Fruit fly (Drosophila melanogaster) whole organism, embryonic: ENCODE data around the gene CG18808.

Experiments
- Ada2b ChIP-seq: fragments of 200-800 bp; sonication (Bioruptor generic); IDR thresholded peaks from 2 replicates; pipeline ENCODE4 v1.3.6; 2022; ENCODE audit warnings: missing biosample characterization, missing genetic modification characterization
- Aef1 ChIP-seq: fragments of 200-800 bp; sonication (Bioruptor generic); IDR thresholded peaks from 3 replicates; pipeline ENCODE4 v1.3.6; 2022; ENCODE audit warnings: missing biosample characterization, missing genetic modification characterization
- Atf3 ChIP-seq: fragments of 200-800 bp; sonication (Bioruptor generic); optimal IDR thresholded peaks from 3 replicates; lab custom pipeline; 2016; ENCODE audit warnings: missing biosample characterization, missing genetic modification characterization
- CG10147 ChIP-seq: fragments of 200-800 bp; sonication (Bioruptor generic); optimal IDR thresholded peaks from 2 replicates; lab custom pipeline; 2019; ENCODE audit warnings: missing biosample characterization, mild to moderate bottlenecking, missing genetic modification characterization, moderate library complexity
- CG1024 ChIP-seq: fragments of 200-800 bp; sonication (Bioruptor generic); IDR thresholded peaks from 2 replicates; pipeline ENCODE4 v1.3.6; 2022; ENCODE audit warnings: missing biosample characterization, missing genetic modification characterization
- CG10462 ChIP-seq: fragments of 200-800 bp; sonication (Bioruptor generic); optimal IDR thresholded peaks from 2 replicates; lab custom pipeline; 2016; ENCODE audit warnings: missing biosample characterization, missing genetic modification characterization
- CG11504 ChIP-seq: fragments of 200-800 bp; sonication (Bioruptor generic); optimal IDR thresholded peaks from 3 replicates; lab custom pipeline; 2019; ENCODE audit warnings: missing biosample characterization, mild to moderate bottlenecking, missing genetic modification characterization, moderate library complexity
- CG13624 ChIP-seq: fragments of 200-800 bp; sonication (Bioruptor generic); optimal IDR thresholded peaks from 2 replicates; lab custom pipeline; 2016; ENCODE audit warnings: missing biosample characterization, missing genetic modification characterization
- CG14050 ChIP-seq: fragments of 200-800 bp; sonication (Bioruptor generic); IDR thresholded peaks from 3 replicates; pipeline ENCODE4 v1.3.6; 2022; ENCODE audit warnings: missing biosample characterization, missing genetic modification characterization
- CG14667 ChIP-seq: fragments of 200-800 bp; sonication (Bioruptor generic); IDR thresholded peaks from 2 replicates; pipeline ENCODE4 v1.3.6; 2022; ENCODE audit warnings: missing biosample characterization, missing genetic modification characterization
- CG14860 ChIP-seq: fragments of 200-800 bp; sonication (Bioruptor generic); IDR thresholded peaks from 3 replicates; pipeline ENCODE4 v1.3.6; 2022; ENCODE audit warnings: missing biosample characterization, missing genetic modification characterization; ENCODE audit not compliant: partially characterized antibody
- CG15011 ChIP-seq: fragments of 200-800 bp; sonication (Bioruptor generic); optimal IDR thresholded peaks from 3 replicates; lab custom pipeline; 2018; ENCODE audit warnings: missing biosample characterization, mild to moderate bottlenecking, missing genetic modification characterization
- CG17612 ChIP-seq: fragments of 200-800 bp; sonication (Bioruptor generic); IDR thresholded peaks from 2 replicates; pipeline ENCODE4 v1.3.6; 2022; ENCODE audit warnings: missing biosample characterization, missing genetic modification characterization
- CG18011 ChIP-seq: fragments of 200-800 bp; sonication (Bioruptor generic); optimal IDR thresholded peaks from 2 replicates; lab custom pipeline; 2017; ENCODE audit warnings: missing biosample characterization, missing genetic modification characterization, mild to moderate bottlenecking, moderate library complexity, missing genotype
- CG18262 ChIP-seq: fragments of 200-800 bp; optimal IDR thresholded peaks from 3 replicates; lab custom pipeline; 2019; ENCODE audit warnings: missing biosample characterization, mild to moderate bottlenecking, missing genetic modification characterization, moderate library complexity
- CG32767 ChIP-seq: fragments of 200-800 bp; sonication (Bioruptor generic); IDR thresholded peaks from 2 replicates; pipeline ENCODE4 v1.3.6; 2022; ENCODE audit warnings: missing biosample characterization, missing genetic modification characterization
- CG32772 ChIP-seq: fragments of 200-800 bp; sonication (Bioruptor generic); IDR thresholded peaks from 2 replicates; pipeline ENCODE4 v1.3.6; 2022; ENCODE audit warnings: missing biosample characterization, missing genetic modification characterization
- CG33213 ChIP-seq: fragments of 200-800 bp; sonication (Bioruptor generic); optimal IDR thresholded peaks from 3 replicates; lab custom pipeline; 2016; ENCODE audit warnings: missing biosample characterization, missing genetic modification characterization
- CG6175 ChIP-seq: fragments of 200-800 bp; sonication (Bioruptor generic); IDR thresholded peaks from 3 replicates; pipeline ENCODE4 v1.3.6; 2022; ENCODE audit warnings: missing biosample characterization, missing genetic modification characterization
- CG7271 ChIP-seq: fragments of 200-800 bp; sonication (Bioruptor generic); optimal IDR thresholded peaks from 2 replicates; lab custom pipeline; 2018; ENCODE audit warnings: missing biosample characterization, mild to moderate bottlenecking, missing genetic modification characterization, moderate library complexity
- CG7372 ChIP-seq: fragments of 200-800 bp; sonication (Bioruptor generic); IDR thresholded peaks from 2 replicates; pipeline ENCODE4 v1.3.6; 2022; ENCODE audit warnings: missing biosample characterization, missing genetic modification characterization
- CG7839 ChIP-seq: fragments of 200-800 bp; sonication (Bioruptor generic); optimal IDR thresholded peaks from 3 replicates; lab custom pipeline; 2018; ENCODE audit warnings: missing biosample characterization, mild to moderate bottlenecking, missing genetic modification characterization, moderate library complexity
- CG8924 ChIP-seq: fragments of 200-800 bp; optimal IDR thresholded peaks from 3 replicates; lab custom pipeline; 2019; ENCODE audit warnings: missing biosample characterization, mild to moderate bottlenecking, missing genetic modification characterization, moderate library complexity
- CoRest ChIP-seq: fragments of 200-800 bp; sonication (Bioruptor generic); optimal IDR thresholded peaks from 3 replicates; lab custom pipeline; 2018; ENCODE audit warnings: missing biosample characterization, mild to moderate bottlenecking, missing genetic modification characterization, moderate library complexity
- Ets97D ChIP-seq: fragments of 200-800 bp; sonication (Bioruptor generic); optimal IDR thresholded peaks from 3 replicates; lab custom pipeline; 2016; ENCODE audit warnings: missing biosample characterization, missing genetic modification characterization
- Hr51 ChIP-seq, 2 experiments: fragments of 200-800 bp; sonication (Bioruptor generic); optimal IDR thresholded peaks; 2 replicates in 1 of 2; 3 replicates in 1 of 2; lab custom pipeline; 2016 to 2018; ENCODE audit warnings: missing biosample characterization in 2 of 2, missing genetic modification characterization in 2 of 2, mild to moderate bottlenecking in 1 of 2, moderate library complexity in 1 of 2
- Kr ChIP-seq: fragments of 200-800 bp; sonication (Bioruptor generic); optimal IDR thresholded peaks from 2 replicates; lab custom pipeline; 2017; ENCODE audit warnings: missing biosample characterization, mild to moderate bottlenecking, missing genetic modification characterization
- Meics ChIP-seq: fragments of 200-800 bp; sonication (Bioruptor generic); optimal IDR thresholded peaks from 2 replicates; lab custom pipeline; 2017; ENCODE audit warnings: missing biosample characterization, mild to moderate bottlenecking, missing genetic modification characterization
- Nf-YC ChIP-seq: fragments of 200-800 bp; optimal IDR thresholded peaks from 3 replicates; lab custom pipeline; 2019; ENCODE audit warnings: missing biosample characterization, mild to moderate bottlenecking, missing genetic modification characterization, moderate library complexity
- Ravus ChIP-seq: fragments of 200-800 bp; sonication (Bioruptor generic); IDR thresholded peaks from 2 replicates; pipeline ENCODE4 v1.3.6; 2022; ENCODE audit warnings: missing biosample characterization, missing genetic modification characterization
- al ChIP-seq: fragments of 200-800 bp; sonication (Bioruptor generic); IDR thresholded peaks from 2 replicates; pipeline ENCODE4 v1.3.6; 2022; ENCODE audit warnings: missing biosample characterization, missing genetic modification characterization
- ash1 ChIP-seq: fragments of 200-800 bp; sonication (Bioruptor generic); optimal IDR thresholded peaks from 2 replicates; lab custom pipeline; 2018; ENCODE audit warnings: missing biosample characterization, mild to moderate bottlenecking, missing genetic modification characterization
- ato ChIP-seq: fragments of 200-800 bp; sonication (Bioruptor generic); IDR thresholded peaks from 2 replicates; pipeline ENCODE4 v1.3.6; 2022; ENCODE audit warnings: missing biosample characterization, missing genetic modification characterization; ENCODE audit not compliant: partially characterized antibody
- br ChIP-seq: fragments of >200 bp; optimal IDR thresholded peaks from 2 replicates; lab custom pipeline; 2017
- cwo ChIP-seq: fragments of 200-800 bp; sonication (Bioruptor generic); optimal IDR thresholded peaks from 3 replicates; lab custom pipeline; 2017; ENCODE audit warnings: missing biosample characterization, missing genetic modification characterization, mild to moderate bottlenecking, moderate library complexity, missing genetic modification reagents
- dan ChIP-seq: fragments of 200-800 bp; sonication (Bioruptor generic); IDR thresholded peaks from 2 replicates; pipeline ENCODE4 v1.3.6; 2022; ENCODE audit warnings: missing biosample characterization, missing genetic modification characterization
- dm ChIP-seq: fragments of 200-800 bp; sonication (Bioruptor generic); optimal IDR thresholded peaks from 3 replicates; lab custom pipeline; 2016; ENCODE audit warnings: missing biosample characterization, missing genetic modification characterization
- dysf ChIP-seq: fragments of 200-800 bp; sonication (Bioruptor generic); IDR thresholded peaks from 3 replicates; pipeline ENCODE4 v1.3.6; 2022; ENCODE audit warnings: missing biosample characterization, missing genetic modification characterization
- ewg ChIP-seq: fragments of 200-800 bp; sonication (Bioruptor generic); optimal IDR thresholded peaks from 3 replicates; lab custom pipeline; 2017; ENCODE audit warnings: mild to moderate bottlenecking, missing biosample characterization, missing genetic modification reagents, missing genetic modification characterization
- ftz-f1 ChIP-seq: fragments of 200-800 bp; sonication (Bioruptor generic); optimal IDR thresholded peaks from 2 replicates; lab custom pipeline; 2016; ENCODE audit warnings: missing biosample characterization, missing genetic modification characterization
- kni ChIP-seq: fragments of 200-800 bp; sonication (Bioruptor generic); optimal IDR thresholded peaks from 3 replicates; lab custom pipeline; 2017; ENCODE audit warnings: mild to moderate bottlenecking, missing biosample characterization, missing genetic modification reagents, missing genetic modification characterization
- lmd ChIP-seq: fragments of 200-800 bp; sonication (Bioruptor generic); IDR thresholded peaks from 2 replicates; pipeline ENCODE4 v1.3.6; 2022; ENCODE audit warnings: missing biosample characterization, missing genetic modification characterization
- nom ChIP-seq: fragments of 200-800 bp; sonication (Bioruptor generic); optimal IDR thresholded peaks from 2 replicates; lab custom pipeline; 2017; ENCODE audit warnings: missing biosample characterization, missing genetic modification characterization, mild to moderate bottlenecking, moderate library complexity, missing genetic modification reagents
- pb ChIP-seq: fragments of 200-800 bp; sonication (Bioruptor generic); optimal IDR thresholded peaks from 3 replicates; lab custom pipeline; 2016; ENCODE audit warnings: missing biosample characterization, missing genetic modification characterization
- ranshi ChIP-seq: fragments of 200-800 bp; sonication (Bioruptor generic); IDR thresholded peaks from 2 replicates; pipeline ENCODE4 v1.3.6; 2022; ENCODE audit warnings: missing biosample characterization, missing genetic modification characterization
- seq ChIP-seq: fragments of 200-800 bp; sonication (Bioruptor generic); IDR thresholded peaks from 2 replicates; pipeline ENCODE4 v1.3.6; 2022; ENCODE audit warnings: missing biosample characterization, missing genetic modification characterization
- sug ChIP-seq: fragments of 200-800 bp; optimal IDR thresholded peaks from 2 replicates; lab custom pipeline; 2019; ENCODE audit warnings: missing biosample characterization, mild to moderate bottlenecking, missing genetic modification characterization, moderate library complexity
- tin ChIP-seq: fragments of 200-800 bp; sonication (Bioruptor generic); optimal IDR thresholded peaks from 3 replicates; lab custom pipeline; 2016; ENCODE audit warnings: missing biosample characterization, missing genetic modification characterization
- unpg ChIP-seq: fragments of 200-800 bp; sonication (Bioruptor generic); optimal IDR thresholded peaks from 3 replicates; lab custom pipeline; 2018; ENCODE audit warnings: missing biosample characterization, mild to moderate bottlenecking, missing genetic modification characterization, moderate library complexity
- vnd ChIP-seq: fragments of 200-800 bp; sonication (Bioruptor generic); IDR thresholded peaks from 3 replicates; pipeline ENCODE4 v1.3.6; 2022; ENCODE audit warnings: missing biosample characterization, missing genetic modification characterization; ENCODE audit not compliant: partially characterized antibody
- yki ChIP-seq: fragments of >200 bp; optimal IDR thresholded peaks from 3 replicates; lab custom pipeline; 2018

CG18808 gene

dm6 chr3L:4852411-4853050 lies 45.3 kb upstream of the CG18808 start, which contains the start of gene CG32237 (continued):
- TF ChIP-seq vnd (GFP tag; lab: Robert Waterston, UW) (no peak), dan (no peak), ftz-f1 (GFP tag; lab: Kevin White, UChicago) (no peak), nom (no peak), Ravus (GFP tag; lab: Robert Waterston, UW) (no peak), CG7271 (tag; lab: Kevin White, UChicago) (no peak), Kr (GFP tag; lab: Kevin White, UChicago) (no peak), tin (GFP tag; lab: Kevin White, UChicago) (no peak), unpg (GFP tag; lab: Kevin White, UChicago) (peak; percentile 37), ranshi (no peak), kni (GFP tag; lab: Kevin White, UChicago) (no peak), sug (tag; lab: Kevin White, UChicago) (peak; percentile 14), ewg (GFP tag; lab: Kevin White, UChicago) (no peak), ato (GFP tag; lab: Robert Waterston, UW) (no peak), CG11504 (tag; lab: Kevin White, UChicago) (peak; percentile 40), Meics (peak; percentile 35), lmd (GFP tag; lab: Robert Waterston, UW) (peak; percentile 35; the same call in 1 of the 2 replicates), Ets97D (GFP tag; lab: Kevin White, UChicago) (no peak), CG8924 (peak; percentile 31), seq (GFP tag; lab: Robert Waterston, UW) (no peak), CG14860 (no peak), CG13624 (GFP tag; lab: Kevin White, UChicago) (no peak), CG14050 (GFP tag; lab: Robert Waterston, UW) (no peak), CG6175 (GFP tag; lab: Robert Waterston, UW) (no peak), dysf (peak; percentile 48; the same call in 1 of the 3 replicates), CG32772 (GFP tag; lab: Robert Waterston, UW) (no peak), pb (no peak), yki (no peak), CG7372 (GFP tag; lab: Robert Waterston, UW) (0 out of 2 replicates have a peak, but pooled peaks have one; percentile 9), CG10147 (GFP tag; lab: Kevin White, UChicago) (no peak), CG1024 (GFP tag; lab: Robert Waterston, UW) (no peak), Atf3 (GFP tag; lab: Kevin White, UChicago) (no peak), CG18262 (tag; lab: Kevin White, UChicago) (no peak), CG32767 (no peak), cwo (GFP tag; lab: Kevin White, UChicago) (peak; percentile 17), CG15011 (GFP tag; lab: Kevin White, UChicago) (no peak), Ada2b (no peak), CoRest (peak; percentile 45), dm (no peak), CG10462 (GFP tag; lab: Kevin White, UChicago) (no peak), CG33213 (GFP tag; lab: Kevin White, UChicago) (no peak), CG14667 (GFP tag; lab: Robert Waterston, UW) (no peak), Hr51 (GFP tag; optimal IDR thresholded peaks at IDR 0.05; lab: Kevin White, UChicago) (peak in 1 of 2 experiments; percentile 64), br (lab: Kevin White, UChicago) (no peak), CG17612 (GFP tag; lab: Robert Waterston, UW) (no peak), CG7839 (peak; percentile 49), CG18011 (GFP tag; lab: Kevin White, UChicago) (no peak), al (GFP tag; lab: Robert Waterston, UW) (0 out of 2 replicates have a peak, but pooled peaks have one; percentile 12), Nf-YC (tag; lab: Kevin White, UChicago) (peak; percentile 25), ash1 (GFP tag; lab: Kevin White, UChicago) (no peak), Aef1 (GFP tag; lab: Robert Waterston, UW) (no peak)
